Worm (Caenorhabditis elegans) whole organism, young adult: ENCODE data around the gene C14B9.3.

Source experiments
- B0035.1 ChIP-seq: sonication (generic microtip); optimal IDR thresholded peaks from 2 replicates; lab custom pipeline; 2016; ENCODE audit warnings: missing genetic modification characterization, mild to moderate bottlenecking, missing compliant biosample characterization, missing genotype, missing genetic modification reagents
- F23B12.7 ChIP-seq: sonication (generic microtip); optimal IDR thresholded peaks from 2 replicates; lab custom pipeline; 2017; ENCODE audit warnings: missing genetic modification characterization, mild to moderate bottlenecking, missing compliant biosample characterization, antibody characterized with exemption, moderate library complexity; ENCODE audit not compliant: insufficient read depth
- K11D2.4 ChIP-seq: fragments of 200-800 bp; sonication (Bioruptor generic); IDR thresholded peaks from 2 replicates; pipeline ENCODE4 v1.3.6; 2022; ENCODE audit warnings: missing genetic modification reagents, missing genetic modification characterization, missing compliant biosample characterization
- K12H6.12 ChIP-seq: fragments of 200-800 bp; sonication (Bioruptor generic); optimal IDR thresholded peaks from 2 replicates; lab custom pipeline; 2018; ENCODE audit warnings: mild to moderate bottlenecking, missing genetic modification characterization, missing compliant biosample characterization
- Y79H2A.3 ChIP-seq: fragments of 200-800 bp; sonication (Bioruptor generic); conservative IDR thresholded peaks from 2 replicates; pipeline ENCODE4 v1.3.6; 2022; ENCODE audit warnings: missing genetic modification reagents, missing genetic modification characterization, missing compliant biosample characterization
- Y95B8A.8 ChIP-seq: fragments of 200-800 bp; sonication (Bioruptor generic); IDR thresholded peaks from 2 replicates; pipeline ENCODE4 v1.3.6; 2022; ENCODE audit warnings: missing genetic modification reagents, missing genetic modification characterization, missing compliant biosample characterization
- ZK185.1 ChIP-seq: sonication (generic microtip); optimal IDR thresholded peaks from 2 replicates; lab custom pipeline; 2016; ENCODE audit warnings: mild to moderate bottlenecking, missing genetic modification characterization, missing compliant biosample characterization; ENCODE audit not compliant: poor library complexity, severe bottlenecking
- aptf-3 ChIP-seq: fragments of 200-800 bp; sonication (Bioruptor generic); IDR thresholded peaks from 2 replicates; pipeline ENCODE4 v1.3.6; 2022; ENCODE audit warnings: missing genetic modification characterization, missing compliant biosample characterization
- bed-2 ChIP-seq: fragments of 200-800 bp; sonication (Bioruptor generic); IDR thresholded peaks from 2 replicates; pipeline ENCODE4 v1.3.6; 2022; ENCODE audit warnings: missing genetic modification reagents, missing genetic modification characterization, missing compliant biosample characterization
- ccch-3 ChIP-seq: fragments of 200-800 bp; sonication (Bioruptor generic); optimal IDR thresholded peaks from 2 replicates; lab custom pipeline; 2018; ENCODE audit warnings: mild to moderate bottlenecking, missing genetic modification characterization, missing compliant biosample characterization
- chd-7 ChIP-seq: sonication (generic microtip); optimal IDR thresholded peaks from 2 replicates; lab custom pipeline; 2016; ENCODE audit warnings: mild to moderate bottlenecking, missing genetic modification characterization, moderate library complexity, missing compliant biosample characterization
- dox-1 ChIP-seq: fragments of 200-800 bp; sonication (Bioruptor generic); IDR thresholded peaks from 2 replicates; pipeline ENCODE4 v1.3.6; 2022; ENCODE audit warnings: missing genetic modification reagents, missing genetic modification characterization, missing compliant biosample characterization
- efl-1 ChIP-seq: fragments of 150-350 bp; optimal IDR thresholded peaks from 2 replicates; lab custom pipeline; 2014; ENCODE audit warnings: missing biosample characterization, missing genetic modification reagents, missing genetic modification characterization
- ekl-4 ChIP-seq: fragments of 200-800 bp; sonication (Bioruptor generic); IDR thresholded peaks from 2 replicates; pipeline ENCODE4 v1.3.6; 2022; ENCODE audit warnings: missing genetic modification reagents, missing genetic modification characterization, missing compliant biosample characterization
- him-1 ChIP-seq: sonication (generic microtip); optimal IDR thresholded peaks from 2 replicates; lab custom pipeline; 2016; ENCODE audit warnings: missing genotype, missing genetic modification reagents, missing genetic modification characterization, missing compliant biosample characterization
- hmg-20 ChIP-seq: fragments of 200-800 bp; sonication (Bioruptor generic); IDR thresholded peaks from 2 replicates; pipeline ENCODE4 v1.3.6; 2022; ENCODE audit warnings: missing genetic modification reagents, missing genetic modification characterization, missing compliant biosample characterization
- hsf-1 ChIP-seq: fragments of 200-800 bp; sonication (Bioruptor generic); IDR thresholded peaks from 2 replicates; pipeline ENCODE4 v1.3.6; 2022; ENCODE audit warnings: missing genetic modification reagents, missing genetic modification characterization, missing compliant biosample characterization
- lag-1 ChIP-seq: fragments of 200-800 bp; sonication (Bioruptor generic); IDR thresholded peaks from 2 replicates; pipeline ENCODE4 v1.3.6; 2022; ENCODE audit warnings: missing genetic modification reagents, missing genetic modification characterization, missing compliant biosample characterization
- let-526 ChIP-seq: fragments of 200-800 bp; sonication (Bioruptor generic); IDR thresholded peaks from 2 replicates; pipeline ENCODE4 v1.3.6; 2022; ENCODE audit warnings: missing genetic modification reagents, missing genetic modification characterization, missing compliant biosample characterization
- let-607 ChIP-seq, 2 experiments: fragments of 200-800 bp in 1 of 2; sonication (Bioruptor generic) in 1 of 2; sonication (generic microtip) in 1 of 2; optimal IDR thresholded peaks; 2 replicates each; lab custom pipeline; 2016 to 2018; ENCODE audit warnings: mild to moderate bottlenecking in 2 of 2, missing compliant biosample characterization in 2 of 2, missing genetic modification characterization in 2 of 2, moderate library complexity in 2 of 2, missing genotype in 1 of 2
- lin-54 ChIP-seq: fragments of 200-800 bp; sonication (Bioruptor generic); optimal IDR thresholded peaks from 2 replicates; lab custom pipeline; 2018; ENCODE audit warnings: mild to moderate bottlenecking, missing genetic modification characterization, missing compliant biosample characterization
- madf-10 ChIP-seq: sonication (generic microtip); optimal IDR thresholded peaks from 2 replicates; lab custom pipeline; 2016; ENCODE audit warnings: mild to moderate bottlenecking, missing genetic modification characterization, missing compliant biosample characterization
- madf-3 ChIP-seq: fragments of 200-800 bp; sonication (Bioruptor generic); IDR thresholded peaks from 2 replicates; pipeline ENCODE4 v1.3.6; 2022; ENCODE audit warnings: missing genetic modification reagents, missing genetic modification characterization, missing compliant biosample characterization
- mcd-1 ChIP-seq: fragments of 200-800 bp; sonication (Bioruptor generic); IDR thresholded peaks from 2 replicates; pipeline ENCODE4 v1.3.6; 2022; ENCODE audit warnings: missing genetic modification reagents, missing genetic modification characterization, missing compliant biosample characterization
- mes-4 ChIP-seq: sonication (generic microtip); optimal IDR thresholded peaks from 2 replicates; lab custom pipeline; 2016; ENCODE audit warnings: missing genotype, missing genetic modification characterization, missing compliant biosample characterization
- mxl-1 ChIP-seq: sonication (generic microtip); optimal IDR thresholded peaks from 2 replicates; lab custom pipeline; 2016; ENCODE audit warnings: missing genetic modification characterization, missing compliant biosample characterization
- nfya-2 ChIP-seq: fragments of 200-800 bp; sonication (Bioruptor generic); IDR thresholded peaks from 2 replicates; pipeline ENCODE4 v1.3.6; 2022; ENCODE audit warnings: missing genetic modification reagents, missing genetic modification characterization, missing compliant biosample characterization
- nhr-27 ChIP-seq: fragments of 200-800 bp; sonication (Bioruptor generic); optimal IDR thresholded peaks from 2 replicates; lab custom pipeline; 2018; ENCODE audit warnings: mild to moderate bottlenecking, missing genetic modification characterization, moderate library complexity, missing compliant biosample characterization
- rcor-1 ChIP-seq: fragments of 200-800 bp; sonication (Bioruptor generic); IDR thresholded peaks from 2 replicates; pipeline ENCODE4 v1.3.6; 2022; ENCODE audit warnings: missing genetic modification reagents, missing genetic modification characterization, missing compliant biosample characterization
- snpc-4 ChIP-seq, 5 experiments: fragments of 150-350 bp in 1 of 5; sonication (generic microtip) in 4 of 5; optimal IDR thresholded peaks; 2 replicates each; lab custom pipeline; 2014 to 2018; ENCODE audit warnings: missing genetic modification characterization in 5 of 5, missing biosample characterization in 3 of 5, antibody characterized with exemption in 2 of 5, mild to moderate bottlenecking in 2 of 5, missing compliant biosample characterization in 2 of 5, missing genotype in 2 of 5, moderate library complexity in 2 of 5, missing genetic modification reagents in 1 of 5
- unc-130 ChIP-seq: sonication (generic microtip); optimal IDR thresholded peaks from 2 replicates; lab custom pipeline; 2016; ENCODE audit warnings: missing genetic modification reagents, missing genetic modification characterization, missing compliant biosample characterization
- ztf-25 ChIP-seq: fragments of 200-800 bp; sonication (Bioruptor generic); IDR thresholded peaks from 2 replicates; pipeline ENCODE4 v1.3.6; 2022; ENCODE audit warnings: missing genetic modification reagents, missing genetic modification characterization, missing compliant biosample characterization
- ztf-26 ChIP-seq: sonication (generic microtip); optimal IDR thresholded peaks from 2 replicates; lab custom pipeline; 2017; ENCODE audit warnings: missing genetic modification characterization, missing compliant biosample characterization

Gene C14B9.3

DNA sequence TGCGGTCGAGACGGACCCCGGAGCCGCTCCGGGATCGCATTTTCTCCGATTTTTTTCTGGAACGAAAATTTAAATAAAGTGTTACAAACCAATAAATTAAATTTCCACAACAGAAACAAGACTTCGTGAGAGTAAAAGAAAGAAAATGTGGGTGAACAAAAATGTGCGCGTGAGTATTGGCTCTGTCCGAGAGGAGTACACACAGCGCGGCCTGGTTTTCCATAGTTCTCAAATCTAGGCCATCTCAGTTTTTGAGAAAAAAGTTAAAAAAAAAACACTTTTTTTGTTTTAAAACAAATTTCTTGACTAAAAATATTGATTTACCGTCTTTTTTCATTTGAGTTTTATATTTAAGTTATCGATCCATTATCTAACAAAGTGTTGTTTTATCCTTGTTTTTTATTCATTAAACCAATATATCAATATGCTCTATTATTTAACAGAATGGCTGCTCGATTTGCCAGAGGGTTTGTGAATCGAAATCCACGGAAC is 36.0 kb downstream of the C14B9.3 start, which contains the start of the genes C14B9.8 and mrpl-18 (continued):
- TF ChIP-seq mcd-1 (GFP tag; lab: Robert Waterston, UW) (peak; percentile 51; the same call in 1 of the 2 replicates), let-607 (tag; optimal IDR thresholded peaks at IDR 0.05; lab: Kevin White, UChicago) (peak in 1 of 2 experiments; percentile 16), bed-2 (GFP tag; lab: Robert Waterston, UW) (0 out of 2 replicates have a peak, but pooled peaks have one; percentile 31), ztf-25 (GFP tag; lab: Robert Waterston, UW) (no peak), ekl-4 (GFP tag; lab: Robert Waterston, UW) (0 out of 2 replicates have a peak, but pooled peaks have one; percentile 32), snpc-4 (GFP tag; optimal IDR thresholded peaks at IDR 0.05; lab: Kevin White, UChicago) (peak; percentile 8), snpc-4 (tag; optimal IDR thresholded peaks at IDR 0.05; lab: Kevin White, UChicago) (peak in 1 of 4 experiments; percentile 16), unc-130 (GFP tag; lab: Kevin White, UChicago) (peak; percentile 73), rcor-1 (peak; percentile 51; the same call in 1 of the 2 replicates), ZK185.1 (peak; percentile 82), F23B12.7 (tag; lab: Kevin White, UChicago) (peak; percentile 16), nhr-27 (no peak), madf-10 (tag; lab: Kevin White, UChicago) (peak; percentile 1), K12H6.12 (tag; lab: Kevin White, UChicago) (peak; percentile 35)
- TF ChIP-seq, all 124 proteins: peak for 24

DNA sequence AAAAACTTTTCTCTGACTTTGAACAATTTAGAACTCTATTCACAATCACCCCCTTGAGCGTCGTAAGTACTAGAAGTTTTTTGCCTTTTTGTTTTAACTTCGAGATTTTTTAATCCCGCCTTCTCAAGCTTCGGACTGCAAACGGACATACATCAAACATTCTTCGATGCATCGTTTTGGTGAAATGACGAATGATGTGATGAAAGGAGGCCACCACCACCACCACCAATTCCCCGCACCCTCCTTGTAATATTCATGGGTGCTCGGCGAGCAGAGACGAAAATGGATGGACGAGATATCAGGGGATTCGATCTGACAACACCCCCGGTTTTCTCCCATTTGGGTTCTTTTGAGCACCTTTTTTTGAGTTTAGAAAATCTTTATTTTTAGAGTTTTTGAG is 37.4 kb downstream of the C14B9.3 start:
- TF ChIP-seq K11D2.4 (GFP tag; lab: Robert Waterston, UW): no peak
- no peak for TF ChIP-seq madf-10 (tag; lab: Kevin White, UChicago)
- no peak for TF ChIP-seq let-526 (GFP tag; lab: Robert Waterston, UW)
- no peak for TF ChIP-seq lag-1 (GFP tag; lab: Robert Waterston, UW)
- 0 out of 2 replicates have a peak, but pooled peaks have one; percentile 39 for TF ChIP-seq madf-3 (GFP tag; lab: Robert Waterston, UW)
- TF ChIP-seq him-1 (tag; lab: Kevin White, UChicago): no peak
- TF ChIP-seq lin-54 (GFP tag; lab: Kevin White, UChicago): no peak
- 0 out of 2 replicates have a peak, but pooled peaks have one; percentile 30 for TF ChIP-seq hsf-1 (GFP tag; lab: Robert Waterston, UW)

DNA sequence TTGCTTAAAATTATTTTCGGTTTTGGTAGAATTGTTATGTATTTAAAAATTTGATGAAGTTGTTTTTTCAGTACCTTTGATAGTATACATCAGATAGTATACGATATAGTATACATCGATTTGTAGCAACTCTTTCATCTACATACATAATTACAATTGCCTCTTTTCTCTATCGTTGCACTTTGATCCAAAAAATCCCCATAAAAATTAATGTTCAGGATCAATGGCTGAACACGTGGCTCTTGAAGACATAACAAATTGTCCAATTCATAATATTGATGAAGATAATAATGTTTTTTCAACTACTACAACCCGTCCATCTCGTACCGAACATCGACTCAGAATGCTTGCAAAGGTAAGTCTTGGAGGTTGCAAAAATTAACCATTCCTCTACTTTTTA is 40.2 kb downstream of the C14B9.3 start, which contains the start of gene D2007.2:
D2007.2 (plus strand) TSS at position 213 of the 400 bp plus-strand sequence.
- TF ChIP-seq hmg-20 (GFP tag; lab: Robert Waterston, UW): no peak
- TF ChIP-seq snpc-4 (GFP tag; optimal IDR thresholded peaks at IDR 0.05; lab: Kevin White, UChicago): no peak
- no peak for TF ChIP-seq snpc-4 (tag; optimal IDR thresholded peaks at IDR 0.05; lab: Kevin White, UChicago)
- TF ChIP-seq nfya-2 (GFP tag; lab: Robert Waterston, UW): no peak
- no peak for TF ChIP-seq Y79H2A.3 (GFP tag; lab: Robert Waterston, UW)
- no peak for TF ChIP-seq aptf-3 (GFP tag; lab: Robert Waterston, UW)
- TF ChIP-seq B0035.1: no peak
- TF ChIP-seq mes-4: no peak
- no peak for TF ChIP-seq ztf-26 (tag; lab: Kevin White, UChicago)
- TF ChIP-seq efl-1 (GFP tag; lab: Kevin White, UChicago): no peak
- TF ChIP-seq chd-7 (tag; lab: Kevin White, UChicago): no peak
- no peak for TF ChIP-seq ccch-3 (GFP tag; lab: Kevin White, UChicago)
- no peak for TF ChIP-seq mxl-1 (tag; lab: Kevin White, UChicago)
- no peak for TF ChIP-seq dox-1
- no peak for TF ChIP-seq Y95B8A.8 (GFP tag; lab: Robert Waterston, UW)
- TF ChIP-seq, all 124 proteins: peak for 0
